Fruit fly (Drosophila melanogaster) whole organism, prepupa: ENCODE results near the gene CG8765.
"Not testable (repeated sequence)": the region's sequence is repeated elsewhere in the genome, so short reads cannot be mapped to it uniquely, and the experiment has no call there.

Experiments
- Blimp-1 ChIP-seq: fragments of 200-800 bp; sonication (Bioruptor generic); optimal IDR thresholded peaks from 3 replicates; lab custom pipeline; 2017; ENCODE audit warnings: missing biosample characterization, missing genetic modification characterization, mild to moderate bottlenecking, moderate library complexity, missing genetic modification reagents
- CG10631 ChIP-seq: fragments of 200-800 bp; sonication (Bioruptor generic); optimal IDR thresholded peaks from 2 replicates; lab custom pipeline; 2016; ENCODE audit warnings: missing biosample characterization, missing genetic modification characterization
- CG11294 ChIP-seq: fragments of 200-800 bp; sonication (Bioruptor generic); IDR thresholded peaks from 2 replicates; pipeline ENCODE4 v1.3.6; 2022; ENCODE audit warnings: missing biosample characterization, missing genetic modification characterization
- CG15336 ChIP-seq: fragments of 200-800 bp; sonication (Bioruptor generic); IDR thresholded peaks from 2 replicates; pipeline ENCODE4 v1.3.6; 2022; ENCODE audit warnings: missing biosample characterization, missing genetic modification characterization
- CG1621 ChIP-seq: fragments of 200-800 bp; sonication (Bioruptor generic); optimal IDR thresholded peaks from 3 replicates; lab custom pipeline; 2018; ENCODE audit warnings: missing biosample characterization, mild to moderate bottlenecking, missing genetic modification characterization
- CG16779 ChIP-seq: fragments of 200-800 bp; sonication (Bioruptor generic); optimal IDR thresholded peaks from 3 replicates; lab custom pipeline; 2017; ENCODE audit warnings: missing biosample characterization, mild to moderate bottlenecking, missing genetic modification characterization
- CG3032 ChIP-seq: fragments of 200-800 bp; optimal IDR thresholded peaks from 2 replicates; lab custom pipeline; 2019; ENCODE audit warnings: missing biosample characterization, mild to moderate bottlenecking, missing genetic modification characterization, moderate library complexity
- CG31627 ChIP-seq: fragments of 200-800 bp; sonication (Bioruptor generic); optimal IDR thresholded peaks from 3 replicates; lab custom pipeline; 2016; ENCODE audit warnings: missing biosample characterization, missing genetic modification characterization
- CG32006 ChIP-seq: fragments of 200-800 bp; sonication (Bioruptor generic); optimal IDR thresholded peaks from 3 replicates; lab custom pipeline; 2017; ENCODE audit warnings: missing biosample characterization, mild to moderate bottlenecking, missing genetic modification characterization
- CG34406 ChIP-seq: fragments of 200-800 bp; sonication (Bioruptor generic); optimal IDR thresholded peaks from 3 replicates; lab custom pipeline; 2016; ENCODE audit warnings: missing biosample characterization, missing genetic modification characterization
- CG4318 ChIP-seq: fragments of 200-800 bp; sonication (Bioruptor generic); optimal IDR thresholded peaks from 3 replicates; lab custom pipeline; 2017; ENCODE audit warnings: missing biosample characterization, mild to moderate bottlenecking, missing genetic modification characterization
- CG6163 ChIP-seq: fragments of 200-800 bp; sonication (Bioruptor generic); IDR thresholded peaks from 3 replicates; pipeline ENCODE4 v1.3.6; 2022; ENCODE audit warnings: missing biosample characterization, missing genetic modification characterization
- CG6276 ChIP-seq: fragments of 200-800 bp; sonication (Bioruptor generic); optimal IDR thresholded peaks from 2 replicates; lab custom pipeline; 2017; ENCODE audit warnings: missing biosample characterization, mild to moderate bottlenecking, missing genetic modification characterization
- CG6792 ChIP-seq: fragments of 200-800 bp; sonication (Bioruptor generic); optimal IDR thresholded peaks from 3 replicates; lab custom pipeline; 2016; ENCODE audit warnings: missing biosample characterization, missing genetic modification characterization
- CG6808 ChIP-seq: fragments of 200-800 bp; sonication (Bioruptor generic); optimal IDR thresholded peaks from 3 replicates; lab custom pipeline; 2017; ENCODE audit warnings: missing biosample characterization, missing genetic modification characterization, mild to moderate bottlenecking, moderate library complexity, missing genetic modification reagents
- CG7368 ChIP-seq: fragments of 200-800 bp; sonication (Bioruptor generic); optimal IDR thresholded peaks from 3 replicates; lab custom pipeline; 2016; ENCODE audit warnings: missing biosample characterization, missing genetic modification characterization
- Eip78C ChIP-seq: fragments of 200-800 bp; sonication (Bioruptor generic); peaks from one replicate; lab custom pipeline; 2016; ENCODE audit warnings: missing biosample characterization, missing genetic modification characterization
- Ets96B ChIP-seq: fragments of 200-800 bp; optimal IDR thresholded peaks from 2 replicates; lab custom pipeline; 2019; ENCODE audit warnings: missing biosample characterization, mild to moderate bottlenecking, missing genetic modification characterization, moderate library complexity
- Gug ChIP-seq: fragments of 200-800 bp; sonication (Bioruptor generic); IDR thresholded peaks from 2 replicates; pipeline ENCODE4 v1.3.6; 2022; ENCODE audit warnings: missing biosample characterization, missing genetic modification characterization
- Hr4 ChIP-seq: fragments of 200-800 bp; sonication (Bioruptor generic); optimal IDR thresholded peaks from 3 replicates; lab custom pipeline; 2016; ENCODE audit warnings: missing biosample characterization, missing genetic modification characterization
- Lpt ChIP-seq: fragments of 200-800 bp; sonication (Bioruptor generic); optimal IDR thresholded peaks from 3 replicates; lab custom pipeline; 2016; ENCODE audit warnings: missing biosample characterization, missing genetic modification characterization
- Met ChIP-seq: fragments of 200-800 bp; sonication (Bioruptor generic); optimal IDR thresholded peaks from 3 replicates; lab custom pipeline; 2016; ENCODE audit warnings: missing biosample characterization, missing genetic modification characterization
- dac ChIP-seq: fragments of 200-800 bp; sonication (Bioruptor generic); optimal IDR thresholded peaks from 2 replicates; lab custom pipeline; 2017; ENCODE audit warnings: missing biosample characterization, mild to moderate bottlenecking, missing genetic modification characterization
- eg ChIP-seq: fragments of 200-800 bp; sonication (Bioruptor generic); IDR thresholded peaks from 3 replicates; pipeline ENCODE4 v1.3.6; 2022; ENCODE audit warnings: missing biosample characterization, missing genetic modification characterization
- esn ChIP-seq: fragments of 200-800 bp; sonication (Bioruptor generic); optimal IDR thresholded peaks from 2 replicates; lab custom pipeline; 2016; ENCODE audit warnings: missing biosample characterization, mild to moderate bottlenecking, missing genetic modification characterization, moderate library complexity
- fd85E ChIP-seq: fragments of 200-800 bp; sonication (Bioruptor generic); optimal IDR thresholded peaks from 3 replicates; lab custom pipeline; 2016; ENCODE audit warnings: missing biosample characterization, missing genetic modification characterization
- lz ChIP-seq: fragments of 200-800 bp; sonication (Bioruptor generic); optimal IDR thresholded peaks from 3 replicates; lab custom pipeline; 2016; ENCODE audit warnings: missing biosample characterization, missing genetic modification characterization
- salr ChIP-seq, 2 experiments: fragments of 200-800 bp; sonication (Bioruptor generic); optimal IDR thresholded peaks; 3 replicates each; lab custom pipeline; 2016 to 2018; ENCODE audit warnings: missing biosample characterization in 2 of 2, missing genetic modification characterization in 2 of 2, mild to moderate bottlenecking in 1 of 2
- spab ChIP-seq: fragments of 200-800 bp; sonication (Bioruptor generic); optimal IDR thresholded peaks from 2 replicates; lab custom pipeline; 2017; ENCODE audit warnings: missing biosample characterization, mild to moderate bottlenecking, missing genetic modification characterization, missing genetic modification reagents
- svp ChIP-seq: fragments of 200-800 bp; sonication (Bioruptor generic); peaks from one replicate; lab custom pipeline; 2016; ENCODE audit warnings: missing biosample characterization, missing genetic modification characterization
- vri ChIP-seq: fragments of 200-800 bp; sonication (Bioruptor generic); optimal IDR thresholded peaks from 3 replicates; lab custom pipeline; 2016; ENCODE audit warnings: missing biosample characterization, mild to moderate bottlenecking, missing genetic modification characterization

The CG8765 gene

DNA sequence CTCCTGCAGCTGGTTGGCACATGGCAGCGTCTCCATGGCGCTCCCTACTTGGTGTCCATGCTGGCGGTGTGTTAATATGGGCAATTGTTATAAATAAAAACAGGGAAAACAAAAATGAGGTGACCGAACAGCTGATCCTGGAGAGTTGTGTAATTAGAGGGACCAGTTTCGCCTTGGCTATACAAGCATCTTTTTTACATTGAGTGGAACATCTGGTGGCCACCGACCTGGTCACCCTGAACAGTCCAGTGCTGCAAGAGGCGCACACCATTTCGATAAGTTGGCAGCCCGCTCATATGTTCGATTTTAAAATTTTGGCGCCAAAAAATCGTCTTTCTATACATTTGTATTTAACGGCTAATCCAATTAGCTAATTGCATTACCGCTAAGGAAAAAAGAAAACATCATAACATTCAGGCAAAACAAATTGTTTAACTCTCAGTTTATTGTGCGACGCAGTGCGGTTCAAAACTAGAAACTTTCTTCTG is at the start of gene CG8765, which contains the start of gene Gbeta76C:
TSS of gene CG8765 (minus strand) at position 154 of the 488 bp plus-strand sequence.
TSS of gene Gbeta76C (plus strand) at position 438 of the 488 bp plus-strand sequence.
- no peak for TF ChIP-seq dac (GFP tag; lab: Kevin White, UChicago)
- no peak for TF ChIP-seq CG7368 (GFP tag; lab: Kevin White, UChicago)
- peak; percentile 30 for TF ChIP-seq CG3032 (tag; lab: Kevin White, UChicago)
- peak; percentile 13 for TF ChIP-seq esn (GFP tag; lab: Kevin White, UChicago)
- 0 out of 3 replicates have a peak, but pooled peaks have one; percentile 10 for TF ChIP-seq eg (GFP tag; lab: Robert Waterston, UW)
- TF ChIP-seq CG11294 (GFP tag; lab: Robert Waterston, UW), result no peak
- no peak for TF ChIP-seq salr (GFP tag; optimal IDR thresholded peaks at IDR 0.05; lab: Kevin White, UChicago)
- no peak for TF ChIP-seq Gug (GFP tag; lab: Robert Waterston, UW)
- peak; percentile 38 for TF ChIP-seq CG31627 (GFP tag; lab: Kevin White, UChicago)
- TF ChIP-seq CG6163 (GFP tag; lab: Robert Waterston, UW), result peak; percentile 21; the same call in 1 of the 3 replicates
- TF ChIP-seq lz, result peak; percentile 7

DNA sequence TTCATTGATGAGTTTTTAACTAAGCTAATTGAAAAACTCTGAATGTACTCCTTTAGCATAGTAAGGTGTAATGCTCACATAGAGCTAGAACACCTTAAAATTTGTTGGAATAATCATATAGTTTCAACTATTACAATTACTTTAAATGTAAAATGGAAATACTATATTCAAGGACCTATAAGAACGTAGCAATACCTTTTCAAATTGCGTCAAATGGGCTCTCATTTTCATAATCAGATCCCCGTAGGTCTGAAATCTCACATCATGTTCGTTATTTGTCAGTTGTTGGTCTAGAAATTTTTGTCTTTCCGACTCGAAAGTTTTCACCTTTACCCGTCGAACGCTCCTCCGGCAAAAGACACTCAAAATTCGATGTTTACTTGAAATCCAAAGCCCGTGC is 41.5 kb upstream of the CG8765 start, which contains the start of gene CG42529:
TSS of gene CG42529 (plus strand) at position 301 of the 400 bp plus-strand sequence.
- TF ChIP-seq CG32006 (GFP tag; lab: Kevin White, UChicago); CG4318 (GFP tag; lab: Kevin White, UChicago); Hr4: not testable (repeated sequence)

dm6 chr3L:19718228-19718627 is 31.1 kb upstream of the CG8765 start, which contains the start of gene Trpml:
Gene Trpml, minus strand, starts transcription at chr3L:19718328.
- not testable (repeated sequence) for TF ChIP-seq CG6792 (GFP tag; lab: Kevin White, UChicago); CG10631 (GFP tag; lab: Kevin White, UChicago); Ets96B

dm6 chr3L:19707570-19708146 is 20.5 kb upstream of the CG8765 start, which contains the start of gene serp:
Gene serp, minus strand, starts transcription at chr3L:19708015.
- no peak for TF ChIP-seq CG6792 (GFP tag; lab: Kevin White, UChicago)
- TF ChIP-seq CG3032 (tag; lab: Kevin White, UChicago), result no peak
- no peak for TF ChIP-seq esn (GFP tag; lab: Kevin White, UChicago)
- no peak for TF ChIP-seq CG6808 (GFP tag; lab: Kevin White, UChicago)
- peak; percentile 69 for TF ChIP-seq CG1621 (tag; lab: Kevin White, UChicago)
- no peak for TF ChIP-seq svp (GFP tag; lab: Kevin White, UChicago)
- no peak for TF ChIP-seq fd85E
- no peak for TF ChIP-seq Lpt
- TF ChIP-seq CG34406, result no peak
- TF ChIP-seq CG15336 (GFP tag; lab: Robert Waterston, UW), result peak; percentile 13; the same call in 1 of the 2 replicates
- no peak for TF ChIP-seq Gug (GFP tag; lab: Robert Waterston, UW)
- no peak for TF ChIP-seq Met (GFP tag; lab: Kevin White, UChicago)
- peak; percentile 43 for TF ChIP-seq Eip78C
- TF ChIP-seq CG6163 (GFP tag; lab: Robert Waterston, UW), result no peak
- TF ChIP-seq, all 60 proteins: peak for 3

dm6 chr3L:19704869-19705268 is 17.7 kb upstream of the CG8765 start:
- peak; percentile 43 for TF ChIP-seq Eip78C
- TF ChIP-seq CG31627 (GFP tag; lab: Kevin White, UChicago), result no peak
- no peak for TF ChIP-seq spab
- no peak for TF ChIP-seq Blimp-1
- TF ChIP-seq CG6276 (GFP tag; lab: Kevin White, UChicago), result no peak
- no peak for TF ChIP-seq CG16779
- TF ChIP-seq vri, result peak; percentile 62
